Worm (Caenorhabditis elegans) whole organism, L2 larva: Measurements from ENCODE around the gene twk-32.

Source experiments
- fos-1 ChIP-seq: fragments of 150-350 bp; optimal IDR thresholded peaks from 2 replicates; lab custom pipeline; 2014; ENCODE audit warnings: missing biosample characterization, missing genetic modification characterization
- nhr-12 ChIP-seq: fragments of 150-350 bp; optimal IDR thresholded peaks from 2 replicates; lab custom pipeline; 2014; ENCODE audit warnings: missing biosample characterization, missing genetic modification characterization
- skn-1 ChIP-seq: sonication (generic microtip); optimal IDR thresholded peaks from 2 replicates; lab custom pipeline; 2017; ENCODE audit warnings: missing biosample characterization, missing genetic modification characterization
- unc-62 ChIP-seq: fragments of 150-350 bp; optimal IDR thresholded peaks from 2 replicates; lab custom pipeline; 2014; ENCODE audit warnings: missing biosample characterization, missing genetic modification reagents, missing genetic modification characterization

- no peak for TF ChIP-seq nhr-12 (tag; lab: Kevin White, UChicago)
- TF ChIP-seq unc-62 (GFP tag; lab: Kevin White, UChicago): no peak
- no peak for TF ChIP-seq fos-1 (tag; lab: Kevin White, UChicago)
- no peak for TF ChIP-seq skn-1 (tag; lab: Kevin White, UChicago)
Measured at ce11 chrV:13748658-13749057, 47.8 kb upstream of the twk-32 start, which contains the start of gene F35E12.10.
